Worm (Caenorhabditis elegans) whole organism, late embryonic: ENCODE measurements around the gene F52E10.4.

Source experiments
- C38D4.7 ChIP-seq: fragments of 200-800 bp; sonication (Bioruptor generic); optimal IDR thresholded peaks from 2 replicates; lab custom pipeline; 2018; ENCODE audit warnings: mild to moderate bottlenecking, missing genetic modification characterization, moderate library complexity, missing compliant biosample characterization
- F13H6.1 ChIP-seq: sonication (generic microtip); optimal IDR thresholded peaks from 2 replicates; lab custom pipeline; 2016; ENCODE audit warnings: missing genetic modification characterization, missing compliant biosample characterization
- T23F11.4 ChIP-seq: fragments of 200-800 bp; sonication (Bioruptor generic); optimal IDR thresholded peaks from 2 replicates; lab custom pipeline; 2018; ENCODE audit warnings: mild to moderate bottlenecking, missing genetic modification characterization, missing compliant biosample characterization
- ama-1 ChIP-seq: fragments of 150-350 bp; optimal IDR thresholded peaks from 2 replicates; lab custom pipeline; 2014
- ceh-14 ChIP-seq: sonication (generic microtip); optimal IDR thresholded peaks from 2 replicates; lab custom pipeline; 2016; ENCODE audit warnings: missing genotype, missing genetic modification characterization, missing compliant biosample characterization
- ceh-18 ChIP-seq: sonication (generic microtip); optimal IDR thresholded peaks from 2 replicates; lab custom pipeline; 2016; ENCODE audit warnings: missing genetic modification characterization, missing compliant biosample characterization
- ceh-19 ChIP-seq: fragments of 200-800 bp; sonication (Bioruptor generic); optimal IDR thresholded peaks from 2 replicates; lab custom pipeline; 2018; ENCODE audit warnings: mild to moderate bottlenecking, missing genetic modification characterization, missing compliant biosample characterization
- ceh-24 ChIP-seq: sonication (generic microtip); optimal IDR thresholded peaks from 2 replicates; lab custom pipeline; 2016; ENCODE audit warnings: mild to moderate bottlenecking, missing genetic modification characterization, missing compliant biosample characterization
- ceh-31 ChIP-seq: sonication (generic microtip); optimal IDR thresholded peaks from 2 replicates; lab custom pipeline; 2016; ENCODE audit warnings: missing genetic modification characterization, missing compliant biosample characterization
- ceh-34 ChIP-seq: sonication (generic microtip); optimal IDR thresholded peaks from 2 replicates; lab custom pipeline; 2016; ENCODE audit warnings: mild to moderate bottlenecking, missing genetic modification characterization, missing compliant biosample characterization
- ceh-45 ChIP-seq: fragments of 200-800 bp; sonication (Bioruptor generic); IDR thresholded peaks from 2 replicates; pipeline ENCODE4 v1.3.6; 2022; ENCODE audit warnings: missing genetic modification reagents, missing genetic modification characterization, missing compliant biosample characterization
- ceh-9 ChIP-seq: sonication (generic microtip); optimal IDR thresholded peaks from 2 replicates; lab custom pipeline; 2016; ENCODE audit warnings: mild to moderate bottlenecking, missing genetic modification characterization, inconsistent platforms, missing compliant biosample characterization
- che-1 ChIP-seq: sonication (generic microtip); optimal IDR thresholded peaks from 2 replicates; lab custom pipeline; 2016; ENCODE audit warnings: mild to moderate bottlenecking, missing genetic modification characterization, missing compliant biosample characterization
- dmd-4 ChIP-seq: sonication (generic microtip); optimal IDR thresholded peaks from 2 replicates; lab custom pipeline; 2016; ENCODE audit warnings: borderline replicate concordance, missing genetic modification characterization, missing compliant biosample characterization
- elt-2 ChIP-seq: sonication (generic microtip); optimal IDR thresholded peaks from 2 replicates; lab custom pipeline; 2016; ENCODE audit warnings: missing genetic modification reagents, missing genetic modification characterization, missing compliant biosample characterization
- elt-4 ChIP-seq: sonication (generic microtip); optimal IDR thresholded peaks from 2 replicates; lab custom pipeline; 2016; ENCODE audit warnings: missing genetic modification characterization, missing compliant biosample characterization
- ets-4 ChIP-seq: sonication (generic microtip); optimal IDR thresholded peaks from 2 replicates; lab custom pipeline; 2016; ENCODE audit warnings: missing genetic modification characterization, missing compliant biosample characterization
- gmeb-2 ChIP-seq: sonication (generic microtip); optimal IDR thresholded peaks from 2 replicates; lab custom pipeline; 2016; ENCODE audit warnings: missing genetic modification characterization, inconsistent platforms, missing compliant biosample characterization
- hlh-15 ChIP-seq: sonication (generic microtip); optimal IDR thresholded peaks from 2 replicates; lab custom pipeline; 2016; ENCODE audit warnings: missing genetic modification characterization, missing compliant biosample characterization
- hlh-8 ChIP-seq: sonication (generic microtip); optimal IDR thresholded peaks from 2 replicates; lab custom pipeline; 2016; ENCODE audit warnings: missing genotype, missing genetic modification characterization, missing compliant biosample characterization
- lim-6 ChIP-seq: sonication (generic microtip); optimal IDR thresholded peaks from 2 replicates; lab custom pipeline; 2016; ENCODE audit warnings: missing genetic modification characterization, missing compliant biosample characterization
- lin-11 ChIP-seq: fragments of 200-800 bp; sonication (Bioruptor generic); optimal IDR thresholded peaks from 2 replicates; lab custom pipeline; 2018; ENCODE audit warnings: mild to moderate bottlenecking, missing genetic modification characterization, missing compliant biosample characterization
- madf-2 ChIP-seq: sonication (generic microtip); optimal IDR thresholded peaks from 2 replicates; lab custom pipeline; 2017; ENCODE audit warnings: missing genetic modification characterization, missing compliant biosample characterization
- mec-3 ChIP-seq: sonication (generic microtip); optimal IDR thresholded peaks from 2 replicates; lab custom pipeline; 2016; ENCODE audit warnings: borderline replicate concordance, missing genetic modification characterization, missing compliant biosample characterization
- nfya-1 ChIP-seq: sonication (generic microtip); optimal IDR thresholded peaks from 2 replicates; lab custom pipeline; 2017; ENCODE audit warnings: missing genetic modification characterization, mild to moderate bottlenecking, missing compliant biosample characterization, antibody characterized with exemption, moderate library complexity
- nhr-11 ChIP-seq: fragments of 150-350 bp; optimal IDR thresholded peaks from 2 replicates; lab custom pipeline; 2014; ENCODE audit warnings: missing biosample characterization, missing genetic modification characterization
- pax-1 ChIP-seq: fragments of 150-350 bp; optimal IDR thresholded peaks from 2 replicates; lab custom pipeline; 2014; ENCODE audit warnings: missing biosample characterization, missing genetic modification characterization
- pha-4 ChIP-seq: fragments of 150-350 bp; optimal IDR thresholded peaks from 2 replicates; lab custom pipeline; 2018; ENCODE audit warnings: missing biosample characterization, missing genetic modification reagents, missing genetic modification characterization
- pros-1 ChIP-seq: fragments of 150-350 bp; optimal IDR thresholded peaks from 2 replicates; lab custom pipeline; 2014; ENCODE audit warnings: missing biosample characterization, missing genetic modification reagents, missing genetic modification characterization
- ref-2 ChIP-seq: sonication (generic microtip); optimal IDR thresholded peaks from 2 replicates; lab custom pipeline; 2016; ENCODE audit warnings: missing genetic modification characterization, missing compliant biosample characterization
- rnt-1 ChIP-seq: sonication (generic microtip); optimal IDR thresholded peaks from 2 replicates; lab custom pipeline; 2016; ENCODE audit warnings: missing genetic modification characterization, missing compliant biosample characterization
- sox-2 ChIP-seq: fragments of 200-800 bp; sonication (Bioruptor generic); IDR thresholded peaks from 2 replicates; pipeline ENCODE4 v1.3.6; 2022; ENCODE audit warnings: missing genetic modification reagents, missing genetic modification characterization, missing compliant biosample characterization
- sox-4 ChIP-seq: sonication (generic microtip); optimal IDR thresholded peaks from 2 replicates; lab custom pipeline; 2017; ENCODE audit warnings: mild to moderate bottlenecking, missing genetic modification characterization, inconsistent platforms, missing compliant biosample characterization
- syd-9 ChIP-seq: sonication (generic microtip); optimal IDR thresholded peaks from 2 replicates; lab custom pipeline; 2016; ENCODE audit warnings: mild to moderate bottlenecking, missing genetic modification characterization, moderate library complexity, missing compliant biosample characterization
- tbx-7 ChIP-seq: sonication (generic microtip); optimal IDR thresholded peaks from 2 replicates; lab custom pipeline; 2016; ENCODE audit warnings: missing genotype, missing genetic modification characterization, missing compliant biosample characterization
- ttx-3 ChIP-seq: sonication (generic microtip); optimal IDR thresholded peaks from 2 replicates; lab custom pipeline; 2016; ENCODE audit warnings: missing genetic modification reagents, missing genetic modification characterization, missing compliant biosample characterization
- zip-5 ChIP-seq: sonication (generic microtip); optimal IDR thresholded peaks from 2 replicates; lab custom pipeline; 2016; ENCODE audit warnings: missing genetic modification characterization, missing compliant biosample characterization
- ztf-16 ChIP-seq: sonication (generic microtip); optimal IDR thresholded peaks from 2 replicates; lab custom pipeline; 2017; ENCODE audit warnings: missing genetic modification characterization, missing compliant biosample characterization

Gene F52E10.4

ce11 chrX:16271147-16271546 is 21.7 kb downstream of the F52E10.4 start:
- no peak for TF ChIP-seq ets-4 (tag; lab: Kevin White, UChicago)
- TF ChIP-seq gmeb-2 (tag; lab: Kevin White, UChicago): peak; percentile 28
- peak; percentile 6 for TF ChIP-seq sox-4 (tag; lab: Kevin White, UChicago)
- peak; percentile 35 for TF ChIP-seq che-1
- TF ChIP-seq T23F11.4 (GFP tag; lab: Kevin White, UChicago): no peak
- TF ChIP-seq ceh-34 (tag; lab: Kevin White, UChicago): peak; percentile 5
- TF ChIP-seq C38D4.7 (GFP tag; lab: Kevin White, UChicago): peak; percentile 13
- TF ChIP-seq ztf-16 (tag; lab: Kevin White, UChicago): peak; percentile 8
- peak; percentile 47 for TF ChIP-seq ceh-14 (tag; lab: Kevin White, UChicago)
- TF ChIP-seq elt-2 (tag; lab: Kevin White, UChicago): peak; percentile 5
- TF ChIP-seq ttx-3 (tag; lab: Kevin White, UChicago): no peak

- TF ChIP-seq lin-11 (tag; lab: Kevin White, UChicago) (no peak), hlh-15 (tag; lab: Kevin White, UChicago) (no peak), ceh-9 (tag; lab: Kevin White, UChicago) (no peak), ceh-24 (tag; lab: Kevin White, UChicago) (no peak), ref-2 (no peak), che-1 (no peak), ama-1 (no peak), ztf-16 (tag; lab: Kevin White, UChicago) (no peak), mec-3 (tag; lab: Kevin White, UChicago) (no peak), zip-5 (tag; lab: Kevin White, UChicago) (no peak), F13H6.1 (tag; lab: Kevin White, UChicago) (no peak), pros-1 (tag; lab: Kevin White, UChicago) (no peak), sox-2 (GFP tag; lab: Robert Waterston, UW) (no peak), nhr-11 (tag; lab: Kevin White, UChicago) (no peak), ceh-31 (no peak), ceh-45 (no peak), lim-6 (no peak), ttx-3 (tag; lab: Kevin White, UChicago) (no peak), nfya-1 (tag; lab: Kevin White, UChicago) (no peak)
- TF ChIP-seq, all 69 proteins: peak for 0
Measured at ce11 chrX:16269969-16270368, 22.9 kb downstream of the F52E10.4 start, which contains the start of gene ifa-3. Gene ifa-3, minus strand, starts transcription at chrX:16270069.

- TF ChIP-seq tbx-7 (tag; lab: Kevin White, UChicago) (no peak), hlh-8 (tag; lab: Kevin White, UChicago) (no peak), ceh-19 (GFP tag; lab: Kevin White, UChicago) (no peak), madf-2 (tag; lab: Kevin White, UChicago) (no peak), lin-11 (tag; lab: Kevin White, UChicago) (no peak), pax-1 (tag; lab: Kevin White, UChicago) (no peak), ceh-31 (no peak), elt-4 (tag; lab: Kevin White, UChicago) (no peak)
- TF ChIP-seq, all 69 proteins: peak for 0
Measured at ce11 chrX:16265636-16266384, 27.0 kb downstream of the F52E10.4 start, which contains the start of gene mua-6. Gene mua-6, minus strand, starts transcription at chrX:16265686.

ce11 chrX:16263287-16263686 is 29.5 kb downstream of the F52E10.4 start:
- no peak for TF ChIP-seq ceh-18 (tag; lab: Kevin White, UChicago)
- no peak for TF ChIP-seq syd-9 (tag; lab: Kevin White, UChicago)
- TF ChIP-seq nhr-11 (tag; lab: Kevin White, UChicago): no peak
- TF ChIP-seq hlh-15 (tag; lab: Kevin White, UChicago): no peak
- TF ChIP-seq F13H6.1 (tag; lab: Kevin White, UChicago): no peak
- no peak for TF ChIP-seq pha-4 (tag; lab: Kevin White, UChicago)
- no peak for TF ChIP-seq dmd-4
- TF ChIP-seq rnt-1 (tag; lab: Kevin White, UChicago): no peak
